Fruit fly (Drosophila melanogaster) whole organism, adult: Measurements from ENCODE around the gene CG17032.
A peak's percentile ranks its signal among the peaks of the same experiment; 100 is the strongest.

Source experiments
- CG11617 ChIP-seq: fragments of 200-800 bp; sonication (Bioruptor generic); optimal IDR thresholded peaks from 2 replicates; lab custom pipeline; 2017; ENCODE audit warnings: mild to moderate bottlenecking, missing biosample characterization, missing genetic modification reagents, missing genetic modification characterization
- CG12768 ChIP-seq: fragments of 200-800 bp; sonication (Bioruptor generic); optimal IDR thresholded peaks from 2 replicates; lab custom pipeline; 2017; ENCODE audit warnings: missing biosample characterization, missing genetic modification characterization, mild to moderate bottlenecking, moderate library complexity, missing genetic modification reagents
- CG14711 ChIP-seq: fragments of 200-800 bp; sonication (Bioruptor generic); optimal IDR thresholded peaks from 2 replicates; lab custom pipeline; 2018; ENCODE audit warnings: missing biosample characterization, mild to moderate bottlenecking, missing genetic modification characterization, moderate library complexity
- CG1620 ChIP-seq: fragments of 200-800 bp; sonication (Bioruptor generic); optimal IDR thresholded peaks from 2 replicates; lab custom pipeline; 2016; ENCODE audit warnings: missing biosample characterization, missing genetic modification characterization
- CG33017 ChIP-seq: fragments of 200-800 bp; sonication (Bioruptor generic); optimal IDR thresholded peaks from 2 replicates; lab custom pipeline; 2018; ENCODE audit warnings: missing biosample characterization, mild to moderate bottlenecking, missing genetic modification characterization, moderate library complexity
- CG5204 ChIP-seq: fragments of 200-800 bp; sonication (Bioruptor generic); optimal IDR thresholded peaks from 2 replicates; lab custom pipeline; 2016; ENCODE audit warnings: missing biosample characterization, missing genetic modification characterization
- CG7045 ChIP-seq: fragments of 200-800 bp; sonication (Bioruptor generic); optimal IDR thresholded peaks from 2 replicates; lab custom pipeline; 2017; ENCODE audit warnings: missing biosample characterization, mild to moderate bottlenecking, missing genetic modification characterization
- CG7101 ChIP-seq: fragments of 200-800 bp; sonication (Bioruptor generic); optimal IDR thresholded peaks from 2 replicates; lab custom pipeline; 2018; ENCODE audit warnings: missing biosample characterization, mild to moderate bottlenecking, missing genetic modification characterization, moderate library complexity
- Clk ChIP-seq: fragments of 200-800 bp; sonication (Bioruptor generic); optimal IDR thresholded peaks from 2 replicates; lab custom pipeline; 2017; ENCODE audit warnings: missing biosample characterization, missing genetic modification characterization
- Crg-1 ChIP-seq: fragments of 200-800 bp; sonication (Bioruptor generic); optimal IDR thresholded peaks from 2 replicates; lab custom pipeline; 2016; ENCODE audit warnings: missing biosample characterization, missing genetic modification characterization
- Hr96 ChIP-seq: fragments of 200-800 bp; sonication (Bioruptor generic); optimal IDR thresholded peaks from 2 replicates; lab custom pipeline; 2016; ENCODE audit warnings: missing biosample characterization, missing genetic modification characterization
- Mnt ChIP-seq: fragments of 200-800 bp; sonication (Bioruptor generic); optimal IDR thresholded peaks from 2 replicates; lab custom pipeline; 2016; ENCODE audit warnings: missing biosample characterization, mild to moderate bottlenecking, missing genetic modification characterization
- bab1 ChIP-seq: fragments of 200-800 bp; sonication (Bioruptor generic); optimal IDR thresholded peaks from 3 replicates; lab custom pipeline; 2019; ENCODE audit warnings: missing biosample characterization, mild to moderate bottlenecking, missing genetic modification characterization, moderate library complexity
- cic ChIP-seq: fragments of 200-800 bp; sonication (Bioruptor generic); optimal IDR thresholded peaks from 2 replicates; lab custom pipeline; 2017; ENCODE audit warnings: missing biosample characterization, mild to moderate bottlenecking, missing genetic modification characterization, moderate library complexity
- cnc ChIP-seq, 2 experiments: fragments of >200 bp; optimal IDR thresholded peaks; 2 replicates each; lab custom pipeline; 2017
- kay ChIP-seq: fragments of 200-800 bp; sonication (Bioruptor generic); peaks from one replicate; lab custom pipeline; 2016; ENCODE audit warnings: missing biosample characterization, missing genetic modification characterization, borderline replicate concordance
- ovo ChIP-seq: fragments of 200-800 bp; sonication (Bioruptor generic); optimal IDR thresholded peaks from 2 replicates; lab custom pipeline; 2016; ENCODE audit warnings: missing biosample characterization, missing genetic modification characterization
- pad ChIP-seq: fragments of 200-800 bp; sonication (Bioruptor generic); optimal IDR thresholded peaks from 3 replicates; lab custom pipeline; 2017; ENCODE audit warnings: missing biosample characterization, missing genetic modification characterization, mild to moderate bottlenecking, moderate library complexity, missing genetic modification reagents
- tj ChIP-seq: fragments of 200-800 bp; sonication (Bioruptor generic); optimal IDR thresholded peaks from 3 replicates; lab custom pipeline; 2017; ENCODE audit warnings: missing biosample characterization, mild to moderate bottlenecking, missing genetic modification characterization, moderate library complexity
- toe ChIP-seq: fragments of 200-800 bp; sonication (Bioruptor generic); optimal IDR thresholded peaks from 2 replicates; lab custom pipeline; 2016; ENCODE audit warnings: missing biosample characterization, missing genetic modification characterization

Gene CG17032

DNA sequence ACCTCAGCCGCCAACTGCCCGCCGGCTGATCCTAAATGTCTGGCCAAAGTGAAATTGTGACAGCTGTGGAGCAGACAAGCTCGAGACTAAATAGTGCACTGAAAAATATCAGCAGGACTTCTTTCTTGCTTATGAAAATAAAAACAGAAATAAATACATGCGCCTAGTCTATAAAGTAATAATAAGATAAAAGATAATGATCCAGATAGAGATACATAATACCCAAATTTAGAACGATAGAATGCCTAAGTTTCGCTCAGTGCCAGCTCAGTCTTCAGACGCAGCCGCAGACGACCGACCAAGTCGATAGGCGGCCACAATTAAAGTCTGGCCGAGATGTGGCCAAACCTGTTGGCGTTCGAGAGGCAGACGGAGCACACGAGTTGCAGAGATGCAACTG is 17.8 kb upstream of the CG17032 start:
- no peak for TF ChIP-seq CG7101 (tag; lab: Kevin White, UChicago)
- no peak for TF ChIP-seq CG33017 (tag; lab: Kevin White, UChicago)
- TF ChIP-seq CG1620 (GFP tag; lab: Kevin White, UChicago) = no peak
- TF ChIP-seq cnc (optimal IDR thresholded peaks at IDR 0.05; lab: Kevin White, UChicago) = no peak
- TF ChIP-seq cic (GFP tag; lab: Kevin White, UChicago) = no peak
- no peak for TF ChIP-seq toe
- TF ChIP-seq CG14711 = no peak
- no peak for TF ChIP-seq CG5204 (GFP tag; lab: Kevin White, UChicago)
- TF ChIP-seq ovo = no peak
- no peak for TF ChIP-seq CG7045 (GFP tag; lab: Kevin White, UChicago)

DNA sequence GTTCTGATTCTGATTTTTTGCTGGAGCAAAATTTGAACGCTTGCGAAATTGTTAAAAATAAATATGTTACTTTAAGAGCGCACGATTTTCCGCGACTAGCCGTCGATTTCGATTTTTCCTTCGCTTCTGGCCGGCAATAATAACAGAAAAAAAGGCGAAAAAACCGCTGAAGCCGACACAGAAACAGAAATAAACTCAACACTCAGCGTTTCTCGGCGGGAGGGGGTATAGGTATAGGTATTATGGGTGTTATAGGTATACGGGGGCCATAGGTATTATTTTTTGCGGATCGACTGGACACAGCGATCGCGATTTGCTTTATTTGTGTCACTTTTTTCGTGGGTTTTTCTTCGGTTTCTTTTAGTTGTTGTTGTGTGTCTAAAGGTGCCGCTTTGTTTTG is 6.4 kb upstream of the CG17032 start:
- TF ChIP-seq tj (GFP tag; lab: Kevin White, UChicago) (peak; percentile 93), ovo (no peak), Clk (GFP tag; lab: Kevin White, UChicago) (no peak), CG7045 (GFP tag; lab: Kevin White, UChicago) (no peak)

- TF ChIP-seq CG33017 (tag; lab: Kevin White, UChicago) (no peak), CG5204 (GFP tag; lab: Kevin White, UChicago) (no peak), Clk (GFP tag; lab: Kevin White, UChicago) (no peak), Hr96 (GFP tag; lab: Kevin White, UChicago) (no peak), CG7045 (GFP tag; lab: Kevin White, UChicago) (no peak), ovo (no peak), cnc (optimal IDR thresholded peaks at IDR 0.05; lab: Kevin White, UChicago) (no peak), Crg-1 (GFP tag; lab: Kevin White, UChicago) (no peak), cic (GFP tag; lab: Kevin White, UChicago) (no peak), toe (no peak), Mnt (GFP tag; lab: Kevin White, UChicago) (no peak), CG11617 (GFP tag; lab: Kevin White, UChicago) (no peak), pad (no peak), bab1 (GFP tag; lab: Kevin White, UChicago) (no peak), CG1620 (GFP tag; lab: Kevin White, UChicago) (no peak), CG12768 (GFP tag; lab: Kevin White, UChicago) (no peak), kay (no peak), CG7101 (tag; lab: Kevin White, UChicago) (no peak)
These were observed 5.7 kb upstream of the CG17032 start for dm6 chr3L:15952909-15953308.

dm6 chr3L:15953892-15954291 is 4.8 kb upstream of the CG17032 start:
- TF ChIP-seq Mnt (GFP tag; lab: Kevin White, UChicago) = no peak
- TF ChIP-seq toe = no peak

DNA sequence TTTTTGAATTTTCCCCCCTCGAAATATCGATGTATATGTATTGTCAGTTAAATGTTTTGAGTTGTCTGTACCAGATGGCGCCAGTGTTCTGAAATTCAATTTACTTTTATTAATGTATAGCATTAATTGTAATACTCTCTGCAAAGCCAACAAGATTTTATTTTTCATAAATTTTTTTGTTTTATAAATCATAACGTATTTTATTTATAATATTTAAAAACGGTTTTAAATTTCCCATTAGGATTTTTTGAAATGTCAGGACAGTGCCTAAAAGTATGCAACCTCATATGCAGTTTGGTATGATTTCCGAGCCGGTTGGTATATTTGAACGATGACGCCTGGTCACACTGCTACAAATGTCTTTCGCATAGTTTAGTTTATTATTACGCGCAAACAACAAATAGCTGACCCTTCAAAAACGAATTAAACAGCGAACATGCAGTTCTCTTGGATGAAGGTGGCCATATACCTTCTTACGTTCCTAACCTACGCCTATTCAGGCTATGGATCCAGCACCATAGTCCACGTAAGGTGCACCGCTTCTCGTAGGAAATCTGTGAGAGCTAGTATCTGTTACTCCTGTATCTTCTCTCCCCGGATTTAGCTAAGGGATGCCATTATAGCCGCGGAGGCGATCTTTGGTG is 3.7 kb upstream of the CG17032 start, which contains the start of the genes Pka-C3 and GXIVsPLA2:
TSS of gene Pka-C3 (minus strand) at position 14 of the 644 bp plus-strand sequence.
TSS of gene GXIVsPLA2 (plus strand) at position 313 of the 644 bp plus-strand sequence.
- TF ChIP-seq tj (GFP tag; lab: Kevin White, UChicago) (peak; percentile 73), CG14711 (no peak)

DNA sequence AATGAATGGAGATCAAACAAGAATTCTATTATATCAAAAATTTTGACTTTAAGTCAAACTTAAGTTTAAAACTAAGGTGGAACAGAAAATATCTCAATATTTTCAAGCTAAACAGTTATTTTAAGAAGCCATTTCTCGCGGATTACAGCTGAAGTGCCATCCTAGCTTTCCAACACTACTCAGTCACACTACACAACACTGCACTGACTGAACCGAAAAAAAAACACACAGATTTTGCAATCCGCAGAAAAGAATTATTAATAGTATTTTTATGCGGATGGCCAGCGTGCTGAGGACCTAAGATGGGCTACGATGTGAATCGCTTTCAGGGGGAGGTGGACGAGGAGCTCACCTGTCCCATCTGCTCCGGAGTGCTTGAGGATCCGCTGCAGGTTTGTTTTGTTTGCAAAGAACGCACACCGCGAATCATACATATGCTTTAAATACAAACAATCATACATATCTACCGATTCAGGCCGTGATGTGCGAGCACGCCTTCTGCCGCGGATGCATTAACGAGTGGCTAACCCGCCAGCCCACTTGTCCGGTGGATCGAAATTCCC is 2.1 kb upstream of the CG17032 start, which contains the start of gene elgi:
TSS of gene elgi (plus strand) at position 103 of the 563 bp plus-strand sequence.
- TF ChIP-seq CG7101 (tag; lab: Kevin White, UChicago) = peak; percentile 77
- TF ChIP-seq Clk (GFP tag; lab: Kevin White, UChicago) = peak; percentile 41
- peak; percentile 51 for TF ChIP-seq CG14711
- peak; percentile 73 for TF ChIP-seq CG7045 (GFP tag; lab: Kevin White, UChicago)
- TF ChIP-seq Mnt (GFP tag; lab: Kevin White, UChicago) = peak; percentile 80
- peak; percentile 95 for TF ChIP-seq Crg-1 (GFP tag; lab: Kevin White, UChicago)
- TF ChIP-seq CG1620 (GFP tag; lab: Kevin White, UChicago) = peak; percentile 90
- TF ChIP-seq bab1 (GFP tag; lab: Kevin White, UChicago) = peak; percentile 48
- peak; percentile 66 for TF ChIP-seq CG11617 (GFP tag; lab: Kevin White, UChicago)
- TF ChIP-seq cic (GFP tag; lab: Kevin White, UChicago) = peak; percentile 71
- peak; percentile 68 for TF ChIP-seq Hr96 (GFP tag; lab: Kevin White, UChicago)
- TF ChIP-seq CG12768 (GFP tag; lab: Kevin White, UChicago) = peak; percentile 79
- peak; percentile 43 for TF ChIP-seq tj (GFP tag; lab: Kevin White, UChicago)
- no peak for TF ChIP-seq kay
- TF ChIP-seq ovo = peak; percentile 73
- peak; percentile 80 for TF ChIP-seq toe
- TF ChIP-seq CG5204 (GFP tag; lab: Kevin White, UChicago) = peak; percentile 74
- TF ChIP-seq CG33017 (tag; lab: Kevin White, UChicago) = peak; percentile 64
- TF ChIP-seq pad = peak; percentile 70
- no peak for TF ChIP-seq cnc (optimal IDR thresholded peaks at IDR 0.05; lab: Kevin White, UChicago)
